Worm (Caenorhabditis elegans) whole organism, L4/young adult: ENCODE measurements around the gene T04A8.18.

ENCODE experiments used
- W03F9.2 ChIP-seq: fragments of 150-350 bp; optimal IDR thresholded peaks from 2 replicates; lab custom pipeline; 2014; ENCODE audit warnings: missing biosample characterization, missing genetic modification characterization
- him-1 ChIP-seq: sonication (generic microtip); optimal IDR thresholded peaks from 2 replicates; lab custom pipeline; 2016; ENCODE audit warnings: missing genotype, missing genetic modification reagents, missing genetic modification characterization, missing compliant biosample characterization

- TF ChIP-seq W03F9.2 (peak; percentile 91), him-1 (tag; lab: Kevin White, UChicago) (peak; percentile 77)
Measured at ce11 chrIII:4756983-4757382, 48.0 kb downstream of the T04A8.18 start, which contains the start of gene fbxl-2.
